Worm (Caenorhabditis elegans): ENCODE measurements around the gene col-95.
A peak's percentile ranks its signal among the peaks of the same experiment; 100 is the strongest.

Gene col-95

ce11 chrIII:11718548-11718947 lies 14.8 kb downstream of the col-95 start, which contains the start of gene Y41C4A.9 (continued):
- no peak for TF ChIP-seq Y22D7AL.16 (tag; optimal IDR thresholded peaks at IDR 0.05)
- TF ChIP-seq ceh-2 (tag; optimal IDR thresholded peaks at IDR 0.05): no peak
- no peak for TF ChIP-seq sdc-2 (tag; optimal IDR thresholded peaks at IDR 0.05)

ce11 chrIII:11719400-11719875 lies 15.6 kb downstream of the col-95 start, which contains the start of the genes elb-1 and Y41C4A.11:
Gene elb-1 (minus strand): TSS chrIII:11719450.
Gene Y41C4A.11 (plus strand): TSS chrIII:11719860.
- peak; percentile 15 for TF ChIP-seq tbx-2 (tag; optimal IDR thresholded peaks at IDR 0.05)
- TF ChIP-seq ceh-2 (tag; optimal IDR thresholded peaks at IDR 0.05): no peak
- TF ChIP-seq pha-4 (tag; optimal IDR thresholded peaks at IDR 0.05): no peak
- TF ChIP-seq nfya-1 (tag; optimal IDR thresholded peaks at IDR 0.05): peak; percentile 55
- no peak for TF ChIP-seq sdc-2 (tag; optimal IDR thresholded peaks at IDR 0.05)
- peak; percentile 27 for TF ChIP-seq ceh-18 (tag; optimal IDR thresholded peaks at IDR 0.05)
- TF ChIP-seq madf-2 (tag; optimal IDR thresholded peaks at IDR 0.05): no peak
- TF ChIP-seq ceh-31 (tag; optimal IDR thresholded peaks at IDR 0.05): peak; percentile 48
- TF ChIP-seq C08G9.2 (tag; optimal IDR thresholded peaks at IDR 0.05): peak; percentile 6
- TF ChIP-seq hlh-6 (tag; optimal IDR thresholded peaks at IDR 0.05): no peak
- peak; percentile 4 for TF ChIP-seq ref-2 (tag; optimal IDR thresholded peaks at IDR 0.05)

- no peak for TF ChIP-seq lin-11 (tag; optimal IDR thresholded peaks at IDR 0.05)
- no peak for TF ChIP-seq hlh-8 (tag; optimal IDR thresholded peaks at IDR 0.05)
- no peak for TF ChIP-seq pqm-1 (tag; optimal IDR thresholded peaks at IDR 0.05)
- no peak for TF ChIP-seq mec-3 (tag; optimal IDR thresholded peaks at IDR 0.05; ENCODE audit: borderline replicate concordance)
- TF ChIP-seq nhr-232 (tag; optimal IDR thresholded peaks at IDR 0.05): no peak
- TF ChIP-seq unc-42 (tag; optimal IDR thresholded peaks at IDR 0.05): no peak
- no peak for TF ChIP-seq fkh-10 (GFP tag; optimal IDR thresholded peaks at IDR 0.05)
- no peak for TF ChIP-seq C38D4.7 (GFP tag; optimal IDR thresholded peaks at IDR 0.05)
Measured at ce11 chrIII:11721405-11721804, 17.6 kb downstream of the col-95 start, which contains the start of gene Y41C4A.32. Gene Y41C4A.32 (plus strand): TSS chrIII:11721706.

ce11 chrIII:11726590-11726989 lies 22.8 kb downstream of the col-95 start, which contains the start of gene Y41C4A.12:
Gene Y41C4A.12 (minus strand): TSS chrIII:11726690.
- no peak for TF ChIP-seq C08G9.2 (tag; optimal IDR thresholded peaks at IDR 0.05)
- no peak for TF ChIP-seq fkh-6 (tag; optimal IDR thresholded peaks at IDR 0.05)
- no peak for TF ChIP-seq hlh-13 (GFP tag; optimal IDR thresholded peaks at IDR 0.05)
- TF ChIP-seq ceh-6 (GFP tag; optimal IDR thresholded peaks at IDR 0.05): no peak
- TF ChIP-seq ceh-22 (tag; optimal IDR thresholded peaks at IDR 0.05): no peak
- no peak for TF ChIP-seq F13H6.1 (tag; optimal IDR thresholded peaks at IDR 0.05)
- TF ChIP-seq ceh-45 (GFP tag; IDR thresholded peaks at IDR 0.05): no peak
- TF ChIP-seq ceh-30 (tag; optimal IDR thresholded peaks at IDR 0.05): no peak
- TF ChIP-seq pqm-1 (tag; optimal IDR thresholded peaks at IDR 0.05): no peak
- TF ChIP-seq ceh-18 (tag; optimal IDR thresholded peaks at IDR 0.05): no peak
- no peak for TF ChIP-seq ceh-14 (tag; optimal IDR thresholded peaks at IDR 0.05)
- no peak for TF ChIP-seq Y22D7AL.16 (tag; optimal IDR thresholded peaks at IDR 0.05)
- no peak for TF ChIP-seq fkh-10 (GFP tag; optimal IDR thresholded peaks at IDR 0.05)
- TF ChIP-seq ceh-19 (GFP tag; optimal IDR thresholded peaks at IDR 0.05): no peak
- no peak for TF ChIP-seq nhr-232 (tag; optimal IDR thresholded peaks at IDR 0.05)
- no peak for TF ChIP-seq fax-1 (tag; optimal IDR thresholded peaks at IDR 0.05)
- no peak for TF ChIP-seq rnt-1 (tag; optimal IDR thresholded peaks at IDR 0.05)
- no peak for TF ChIP-seq ceh-48 (tag; optimal IDR thresholded peaks at IDR 0.05)
- TF ChIP-seq hlh-30 (tag; optimal IDR thresholded peaks at IDR 0.05; ENCODE audit: insufficient read depth): no peak
- no peak for TF ChIP-seq dmd-4 (tag; optimal IDR thresholded peaks at IDR 0.05; ENCODE audit: borderline replicate concordance)

- no peak for TF ChIP-seq ttx-3 (tag; optimal IDR thresholded peaks at IDR 0.05)
- TF ChIP-seq unc-3 (GFP tag; conservative IDR thresholded peaks at IDR 0.05): no peak
- no peak for TF ChIP-seq unc-3 (tag; optimal IDR thresholded peaks at IDR 0.05)
- no peak for TF ChIP-seq ceh-31 (tag; optimal IDR thresholded peaks at IDR 0.05)
- TF ChIP-seq hlh-8 (tag; optimal IDR thresholded peaks at IDR 0.05): no peak
- no peak for TF ChIP-seq C08G9.2 (tag; optimal IDR thresholded peaks at IDR 0.05)
- no peak for TF ChIP-seq pha-2 (tag; optimal IDR thresholded peaks at IDR 0.05)
- peak; percentile 80 for TF ChIP-seq elt-2 (tag; optimal IDR thresholded peaks at IDR 0.05)
- TF ChIP-seq ceh-6 (GFP tag; optimal IDR thresholded peaks at IDR 0.05): no peak
- TF ChIP-seq fax-1 (tag; optimal IDR thresholded peaks at IDR 0.05): no peak
Measured at ce11 chrIII:11727010-11727409, 23.2 kb downstream of the col-95 start.

Measured in whole organism, late embryonic.